Fruit fly (Drosophila melanogaster) S2 (cell line): ENCODE measurements around the gene grsm.

Source experiments
- CG8478 ChIP-seq: fragments of >200 bp; optimal IDR thresholded peaks from 2 replicates; lab custom pipeline; 2018
- CTCF ChIP-seq, 2 experiments: fragments of >200 bp; optimal IDR thresholded peaks; 2 replicates each; lab custom pipeline; 2018

dm6 chr3R:12960227-12960626, 7.3 kb downstream of the grsm start:
- TF ChIP-seq CG8478 (lab: Kevin White, UChicago): no peak
- no peak for TF ChIP-seq CTCF (optimal IDR thresholded peaks at IDR 0.05; lab: Kevin White, UChicago)
